Fruit fly (Drosophila melanogaster) whole organism, embryonic: Measurements from ENCODE around the gene Fur2.

ENCODE experiments used
- CG11456 ChIP-seq: fragments of 200-800 bp; sonication (Bioruptor generic); IDR thresholded peaks from 3 replicates; pipeline ENCODE4 v1.3.6; 2022; ENCODE audit warnings: missing biosample characterization, missing genetic modification characterization
- CG13424 ChIP-seq: fragments of 200-800 bp; sonication (Bioruptor generic); optimal IDR thresholded peaks from 2 replicates; lab custom pipeline; 2019; ENCODE audit warnings: missing biosample characterization, mild to moderate bottlenecking, missing genetic modification characterization, moderate library complexity
- CG15073 ChIP-seq: fragments of 200-800 bp; sonication (Bioruptor generic); optimal IDR thresholded peaks from 2 replicates; lab custom pipeline; 2016; ENCODE audit warnings: missing biosample characterization, missing genetic modification characterization
- CG3163 ChIP-seq: fragments of 200-800 bp; sonication (Bioruptor generic); optimal IDR thresholded peaks from 3 replicates; lab custom pipeline; 2016; ENCODE audit warnings: missing biosample characterization, missing genetic modification characterization
- Dek ChIP-seq: fragments of 200-800 bp; sonication (Bioruptor generic); optimal IDR thresholded peaks from 3 replicates; lab custom pipeline; 2019; ENCODE audit warnings: missing biosample characterization, mild to moderate bottlenecking, missing genetic modification characterization, moderate library complexity
- HLH4C ChIP-seq: fragments of 200-800 bp; sonication (Bioruptor generic); IDR thresholded peaks from 3 replicates; pipeline ENCODE4 v1.3.6; 2022; ENCODE audit warnings: missing biosample characterization, missing genetic modification characterization; ENCODE audit not compliant: partially characterized antibody
- MESR4 ChIP-seq: fragments of 200-800 bp; sonication (Bioruptor generic); optimal IDR thresholded peaks from 2 replicates; lab custom pipeline; 2018; ENCODE audit warnings: missing biosample characterization, mild to moderate bottlenecking, missing genetic modification characterization, moderate library complexity
- br ChIP-seq: fragments of >200 bp; optimal IDR thresholded peaks from 2 replicates; lab custom pipeline; 2017
- crc ChIP-seq: fragments of 200-800 bp; sonication (Bioruptor generic); optimal IDR thresholded peaks from 2 replicates; lab custom pipeline; 2016; ENCODE audit warnings: missing biosample characterization, missing genetic modification characterization
- ewg ChIP-seq: fragments of 200-800 bp; sonication (Bioruptor generic); optimal IDR thresholded peaks from 3 replicates; lab custom pipeline; 2017; ENCODE audit warnings: mild to moderate bottlenecking, missing biosample characterization, missing genetic modification reagents, missing genetic modification characterization
- stc ChIP-seq: fragments of 200-800 bp; sonication (Bioruptor generic); IDR thresholded peaks from 2 replicates; pipeline ENCODE4 v1.3.6; 2022; ENCODE audit warnings: missing biosample characterization, missing genetic modification characterization

DNA sequence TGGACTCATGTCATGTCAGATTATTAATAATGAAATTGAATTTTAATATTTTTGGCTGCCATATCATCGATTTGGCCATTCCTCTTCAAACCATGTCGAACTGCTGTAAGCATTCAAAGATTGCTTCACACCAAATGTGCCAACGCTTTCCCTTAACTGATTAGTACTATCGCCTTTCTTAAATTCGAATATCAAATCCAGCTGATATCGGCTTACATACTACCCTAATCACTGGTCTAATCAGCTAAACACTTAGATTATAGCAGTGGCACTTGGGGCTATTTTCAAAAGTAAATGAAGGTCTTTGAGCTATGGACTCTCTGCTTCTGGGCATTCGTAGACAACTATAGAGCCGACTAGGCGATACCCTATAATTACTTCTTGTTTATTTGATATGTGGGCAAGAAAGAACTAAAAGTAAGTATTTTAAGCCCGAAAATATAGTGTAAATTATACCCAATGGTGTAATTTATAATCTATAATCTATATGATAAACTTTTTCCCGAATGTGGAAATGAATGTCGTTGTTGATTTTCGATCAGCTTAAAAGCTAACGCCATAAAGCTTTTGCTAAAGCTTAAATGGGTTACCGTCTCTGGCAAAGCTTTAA, 31.0 kb downstream of the Fur2 start:
- TF ChIP-seq MESR4 (GFP tag; lab: Kevin White, UChicago) (no peak), CG15073 (GFP tag; lab: Kevin White, UChicago) (no peak), CG11456 (GFP tag; lab: Robert Waterston, UW) (peak; percentile 76), HLH4C (GFP tag; lab: Robert Waterston, UW) (no peak), stc (GFP tag; lab: Robert Waterston, UW) (peak; percentile 79), br (lab: Kevin White, UChicago) (no peak), crc (GFP tag; lab: Kevin White, UChicago) (no peak), Dek (peak; percentile 84), CG13424 (tag; lab: Kevin White, UChicago) (peak; percentile 73), ewg (GFP tag; lab: Kevin White, UChicago) (peak; percentile 56), CG3163 (GFP tag; lab: Kevin White, UChicago) (no peak)
